Fruit fly (Drosophila melanogaster): ENCODE results near the gene Sap-r.
A peak's percentile ranks its signal among the peaks of the same experiment; 100 is the strongest.

Sap-r gene

DNA sequence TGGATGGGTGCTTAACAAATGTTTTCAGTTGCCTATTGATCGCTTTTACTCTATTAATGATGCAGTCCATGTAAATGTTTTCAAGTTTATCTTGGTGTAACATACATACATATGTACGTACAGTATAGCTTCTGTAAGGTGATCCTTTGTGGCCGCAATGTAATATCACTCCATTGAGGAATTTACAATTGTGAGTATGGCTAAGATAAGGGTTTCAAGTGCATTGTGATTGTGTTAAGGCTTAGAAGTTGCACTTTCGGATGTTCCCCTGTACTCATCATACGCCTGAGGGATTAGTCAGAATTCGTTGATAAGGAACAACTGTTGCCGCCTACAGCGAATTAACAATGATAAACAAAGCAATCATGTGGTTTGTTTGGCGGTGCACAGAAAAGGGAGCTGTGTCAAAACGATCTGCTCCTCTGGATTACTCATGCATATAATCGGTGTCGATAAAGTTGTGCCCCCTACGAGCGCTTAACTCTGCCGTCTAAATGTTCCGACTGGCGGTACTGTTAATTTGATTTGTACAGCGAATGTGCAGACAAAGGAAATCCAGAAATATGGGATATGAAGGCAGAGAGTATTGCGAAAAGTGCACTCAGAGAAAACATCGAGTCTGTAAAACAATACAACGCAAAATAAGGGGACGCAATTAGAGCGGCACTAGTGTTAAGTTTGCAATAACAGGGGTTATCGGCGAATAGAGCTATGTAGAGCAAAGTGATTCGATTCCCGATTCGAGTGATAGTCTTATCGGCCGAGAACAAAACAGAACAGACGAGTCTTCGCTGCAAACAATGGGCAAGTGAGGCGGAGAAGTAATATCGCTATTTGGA lies 932 bp downstream of the Sap-r start (continued):
- TF ChIP-seq Ssrp (tag; optimal IDR thresholded peaks at IDR 0.05) = peak; percentile 51
- peak; percentile 11 for TF ChIP-seq CG18764 (GFP tag; optimal IDR thresholded peaks at IDR 0.05)
- TF ChIP-seq lov (optimal IDR thresholded peaks at IDR 0.05) = no peak
- peak; percentile 71; the same call in 1 of the 3 replicates for TF ChIP-seq lov (GFP tag; IDR thresholded peaks at IDR 0.05)
- no peak for TF ChIP-seq Nf-YC (tag; optimal IDR thresholded peaks at IDR 0.05)
- no peak for TF ChIP-seq CG12104 (GFP tag; optimal IDR thresholded peaks at IDR 0.05)
- peak; percentile 10 for TF ChIP-seq zen (tag; optimal IDR thresholded peaks at IDR 0.05)
- TF ChIP-seq CTCF (GFP tag; optimal IDR thresholded peaks at IDR 0.05) = peak; percentile 13
- TF ChIP-seq ewg (GFP tag; optimal IDR thresholded peaks at IDR 0.05) = peak; percentile 24
- peak; percentile 82 for TF ChIP-seq bab2 (GFP tag; optimal IDR thresholded peaks at IDR 0.05)
- peak; percentile 98 for TF ChIP-seq Med (GFP tag)
- peak; percentile 48; the same call in 1 of the 2 replicates for TF ChIP-seq CG31224 (GFP tag; IDR thresholded peaks at IDR 0.05)
- peak; percentile 59; the same call in 2 of the 3 replicates for TF ChIP-seq sr (GFP tag; IDR thresholded peaks at IDR 0.05)
- TF ChIP-seq oc (tag; optimal IDR thresholded peaks at IDR 0.05) = peak; percentile 71
- TF ChIP-seq wor (GFP tag; IDR thresholded peaks at IDR 0.05) = peak; percentile 51
- TF ChIP-seq gfzf (GFP tag; optimal IDR thresholded peaks at IDR 0.05) = no peak
- peak; percentile 60; the same call in 1 of the 3 replicates for TF ChIP-seq CG11560 (tag; IDR thresholded peaks at IDR 0.05)
- TF ChIP-seq Asciz (GFP tag; optimal IDR thresholded peaks at IDR 0.05) = peak; percentile 34
- TF ChIP-seq schlank (tag; optimal IDR thresholded peaks at IDR 0.05) = peak; percentile 41
- TF ChIP-seq CG4707 (GFP tag; optimal IDR thresholded peaks at IDR 0.05) = peak; percentile 38
- TF ChIP-seq Sox100B (GFP tag; optimal IDR thresholded peaks at IDR 0.05) = no peak
- TF ChIP-seq peb (GFP tag; IDR thresholded peaks at IDR 0.05) = peak; percentile 45; the same call in 1 of the 2 replicates
- TF ChIP-seq CG11093 (GFP tag; IDR thresholded peaks at IDR 0.05) = peak; percentile 61; the same call in 2 of the 3 replicates
- peak; percentile 65 for TF ChIP-seq Xbp1 (GFP tag; optimal IDR thresholded peaks at IDR 0.05)
- TF ChIP-seq CG6689 (GFP tag; IDR thresholded peaks at IDR 0.05) = peak; percentile 66
- TF ChIP-seq fd64A (GFP tag; optimal IDR thresholded peaks at IDR 0.05) = peak; percentile 49
- TF ChIP-seq CG31388 (GFP tag; optimal IDR thresholded peaks at IDR 0.05) = no peak
- TF ChIP-seq Fer1 (GFP tag; optimal IDR thresholded peaks at IDR 0.05) = peak; percentile 56
- peak; percentile 57 for TF ChIP-seq CG5245 (GFP tag; optimal IDR thresholded peaks at IDR 0.05)
- TF ChIP-seq CG3847 (GFP tag; IDR thresholded peaks at IDR 0.05) = peak; percentile 47; the same call in 1 of the 2 replicates
- no peak for TF ChIP-seq Doc3 (GFP tag; IDR thresholded peaks at IDR 0.05; ENCODE audit: partially characterized antibody)
- TF ChIP-seq CG1602 (GFP tag; optimal IDR thresholded peaks at IDR 0.05) = peak; percentile 39
- TF ChIP-seq CG6813 (GFP tag; optimal IDR thresholded peaks at IDR 0.05) = peak; percentile 64
- peak; percentile 49; the same call in 1 of the 2 replicates for TF ChIP-seq CG10366 (GFP tag; IDR thresholded peaks at IDR 0.05)
- peak; percentile 55 for TF ChIP-seq gsb (GFP tag; IDR thresholded peaks at IDR 0.05)
- TF ChIP-seq dmrt11E (tag; optimal IDR thresholded peaks at IDR 0.05) = peak; percentile 46
- peak; percentile 38 for TF ChIP-seq kay (GFP tag; optimal IDR thresholded peaks at IDR 0.05)
- TF ChIP-seq CG1233 (GFP tag; optimal IDR thresholded peaks at IDR 0.05) = peak; percentile 28
- TF ChIP-seq Dip3 (GFP tag; optimal IDR thresholded peaks at IDR 0.05) = peak; percentile 46
- peak; percentile 36; the same call in 1 of the 3 replicates for TF ChIP-seq croc (GFP tag; conservative IDR thresholded peaks at IDR 0.05)
- TF ChIP-seq esg (GFP tag; conservative IDR thresholded peaks at IDR 0.05) = peak; percentile 57
- TF ChIP-seq Scr (GFP tag; IDR thresholded peaks at IDR 0.05; ENCODE audit: partially characterized antibody) = no peak
- peak; percentile 59 for TF ChIP-seq CG3281 (GFP tag; optimal IDR thresholded peaks at IDR 0.05)
- TF ChIP-seq Drgx (GFP tag; IDR thresholded peaks at IDR 0.05) = peak; percentile 84
- TF ChIP-seq CG17568 (GFP tag; optimal IDR thresholded peaks at IDR 0.05) = no peak
- TF ChIP-seq CG10979 (tag; optimal IDR thresholded peaks at IDR 0.05) = peak; percentile 61
- TF ChIP-seq CG13123 (GFP tag; optimal IDR thresholded peaks at IDR 0.05) = peak; percentile 27
- 0 out of 4 replicates have a peak, but pooled peaks have one; percentile 21 for TF ChIP-seq chinmo (GFP tag; IDR thresholded peaks at IDR 0.05; ENCODE audit: partially characterized antibody)
- peak; percentile 71 for TF ChIP-seq Sox102F (GFP tag; optimal IDR thresholded peaks at IDR 0.05)
